Fruit fly (Drosophila melanogaster) whole organism, pupa: ENCODE data around the gene pod1.

Experiments used
- CG10348 ChIP-seq: fragments of 200-800 bp; sonication (Bioruptor generic); IDR thresholded peaks from 2 replicates; pipeline ENCODE4 v1.3.6; 2022; ENCODE audit warnings: missing biosample characterization, missing genetic modification characterization
- CG12605 ChIP-seq: fragments of 200-800 bp; sonication (Bioruptor generic); IDR thresholded peaks from 2 replicates; pipeline ENCODE4 v1.3.6; 2022; ENCODE audit warnings: missing biosample characterization, missing genetic modification characterization
- CG13204 ChIP-seq: fragments of 200-800 bp; sonication (Bioruptor generic); optimal IDR thresholded peaks from 2 replicates; lab custom pipeline; 2018; ENCODE audit warnings: missing biosample characterization, mild to moderate bottlenecking, missing genetic modification characterization, moderate library complexity
- CG14655 ChIP-seq: fragments of 200-800 bp; sonication (Bioruptor generic); optimal IDR thresholded peaks from 3 replicates; lab custom pipeline; 2017; ENCODE audit warnings: mild to moderate bottlenecking, missing biosample characterization, missing genetic modification reagents, missing genetic modification characterization
- CG15710 ChIP-seq: fragments of 200-800 bp; sonication (Bioruptor generic); optimal IDR thresholded peaks from 2 replicates; lab custom pipeline; 2018; ENCODE audit warnings: missing biosample characterization, mild to moderate bottlenecking, missing genetic modification characterization, moderate library complexity
- CG17806 ChIP-seq: fragments of 200-800 bp; sonication (Bioruptor generic); optimal IDR thresholded peaks from 2 replicates; lab custom pipeline; 2018; ENCODE audit warnings: missing biosample characterization, mild to moderate bottlenecking, missing genetic modification characterization, moderate library complexity
- CG32121 ChIP-seq: fragments of 200-800 bp; sonication (Bioruptor generic); IDR thresholded peaks from 2 replicates; pipeline ENCODE4 v1.3.6; 2022; ENCODE audit warnings: missing biosample characterization, missing genetic modification characterization
- CG34367 ChIP-seq: fragments of 200-800 bp; sonication (Bioruptor generic); optimal IDR thresholded peaks from 2 replicates; lab custom pipeline; 2018; ENCODE audit warnings: missing biosample characterization, mild to moderate bottlenecking, missing genetic modification characterization
- CG4496 ChIP-seq: fragments of 200-800 bp; sonication (Bioruptor generic); IDR thresholded peaks from 3 replicates; pipeline ENCODE4 v1.3.6; 2022; ENCODE audit warnings: missing biosample characterization, missing genetic modification characterization
- CG8159 ChIP-seq: fragments of 200-800 bp; sonication (Bioruptor generic); optimal IDR thresholded peaks from 3 replicates; lab custom pipeline; 2018; ENCODE audit warnings: missing biosample characterization, mild to moderate bottlenecking, missing genetic modification characterization, moderate library complexity
- CG8301 ChIP-seq: fragments of 200-800 bp; sonication (Bioruptor generic); optimal IDR thresholded peaks from 2 replicates; lab custom pipeline; 2018; ENCODE audit warnings: missing biosample characterization, mild to moderate bottlenecking, missing genetic modification characterization
- CG9948 ChIP-seq: fragments of 200-800 bp; sonication (Bioruptor generic); optimal IDR thresholded peaks from 2 replicates; lab custom pipeline; 2018; ENCODE audit warnings: missing biosample characterization, mild to moderate bottlenecking, missing genetic modification characterization, moderate library complexity
- D1 ChIP-seq: fragments of 200-800 bp; sonication (Bioruptor generic); optimal IDR thresholded peaks from 2 replicates; lab custom pipeline; 2018; ENCODE audit warnings: missing biosample characterization, mild to moderate bottlenecking, missing genetic modification characterization, moderate library complexity
- EcR ChIP-seq: fragments of 200-800 bp; sonication (Bioruptor generic); optimal IDR thresholded peaks from 3 replicates; lab custom pipeline; 2019; ENCODE audit warnings: missing biosample characterization, missing genetic modification characterization, mild to moderate bottlenecking, moderate library complexity, missing genetic modification reagents
- Ets98B ChIP-seq: fragments of 200-800 bp; sonication (Bioruptor generic); IDR thresholded peaks from 2 replicates; pipeline ENCODE4 v1.3.6; 2022; ENCODE audit warnings: missing biosample characterization, missing genetic modification characterization
- Pif1A ChIP-seq: fragments of 200-800 bp; sonication (Bioruptor generic); optimal IDR thresholded peaks from 3 replicates; lab custom pipeline; 2016; ENCODE audit warnings: missing biosample characterization, missing genetic modification characterization
- Pif1B ChIP-seq: fragments of 200-800 bp; sonication (Bioruptor generic); optimal IDR thresholded peaks from 3 replicates; lab custom pipeline; 2016; ENCODE audit warnings: missing biosample characterization, missing genetic modification characterization
- Snoo ChIP-seq: fragments of 200-800 bp; sonication (Bioruptor generic); optimal IDR thresholded peaks from 3 replicates; lab custom pipeline; 2017; ENCODE audit warnings: missing biosample characterization, mild to moderate bottlenecking, missing genetic modification characterization, inconsistent platforms
- fd96Ca ChIP-seq: fragments of 200-800 bp; sonication (Bioruptor generic); IDR thresholded peaks from 3 replicates; pipeline ENCODE4 v1.3.6; 2022; ENCODE audit warnings: missing biosample characterization, missing genetic modification characterization
- gl ChIP-seq: fragments of 200-800 bp; sonication (Bioruptor generic); optimal IDR thresholded peaks from 2 replicates; lab custom pipeline; 2018; ENCODE audit warnings: missing biosample characterization, mild to moderate bottlenecking, missing genetic modification characterization
- rn ChIP-seq: fragments of 200-800 bp; sonication (Bioruptor generic); IDR thresholded peaks from 2 replicates; pipeline ENCODE4 v1.3.6; 2022; ENCODE audit warnings: missing biosample characterization, missing genetic modification characterization

The pod1 gene

dm6 chrX:6790944-6791343, 12.5 kb upstream of the pod1 start:
- TF ChIP-seq CG8301 (tag; lab: Kevin White, UChicago) (no peak), Pif1B (GFP tag; lab: Kevin White, UChicago) (no peak), CG8159 (no peak), CG4496 (GFP tag; lab: Robert Waterston, UW) (no peak), CG13204 (GFP tag; lab: Kevin White, UChicago) (no peak), rn (GFP tag; lab: Robert Waterston, UW) (no peak), Pif1A (GFP tag; lab: Kevin White, UChicago) (no peak), Ets98B (GFP tag; lab: Robert Waterston, UW) (no peak), CG34367 (tag; lab: Kevin White, UChicago) (no peak), CG17806 (tag; lab: Kevin White, UChicago) (no peak), CG12605 (no peak), CG15710 (tag; lab: Kevin White, UChicago) (no peak), CG32121 (GFP tag; lab: Robert Waterston, UW) (no peak), CG14655 (GFP tag; lab: Kevin White, UChicago) (no peak), CG9948 (tag; lab: Kevin White, UChicago) (no peak), EcR (no peak), gl (tag; lab: Kevin White, UChicago) (no peak), Snoo (no peak), CG10348 (GFP tag; lab: Robert Waterston, UW) (no peak)

- TF ChIP-seq gl (tag; lab: Kevin White, UChicago) (no peak), Pif1A (GFP tag; lab: Kevin White, UChicago) (no peak), CG32121 (GFP tag; lab: Robert Waterston, UW) (peak; percentile 85), CG12605 (peak; percentile 76), EcR (no peak), CG13204 (GFP tag; lab: Kevin White, UChicago) (no peak), D1 (tag; lab: Kevin White, UChicago) (no peak), rn (GFP tag; lab: Robert Waterston, UW) (peak; percentile 76; the same call in 1 of the 2 replicates), CG10348 (GFP tag; lab: Robert Waterston, UW) (no peak), CG14655 (GFP tag; lab: Kevin White, UChicago) (no peak), Pif1B (GFP tag; lab: Kevin White, UChicago) (no peak), CG17806 (tag; lab: Kevin White, UChicago) (peak; percentile 45), Ets98B (GFP tag; lab: Robert Waterston, UW) (peak; percentile 94), CG4496 (GFP tag; lab: Robert Waterston, UW) (peak; percentile 93), CG8301 (tag; lab: Kevin White, UChicago) (peak; percentile 80), CG15710 (tag; lab: Kevin White, UChicago) (peak; percentile 29), CG34367 (tag; lab: Kevin White, UChicago) (peak; percentile 14), fd96Ca (GFP tag; lab: Robert Waterston, UW) (peak; percentile 93), CG8159 (peak; percentile 37), Snoo (peak; percentile 56), CG9948 (tag; lab: Kevin White, UChicago) (peak; percentile 18)
Observed at dm6 chrX:6791531-6791930, 12.0 kb upstream of the pod1 start.

dm6 chrX:6792891-6793290, 10.6 kb upstream of the pod1 start:
- peak; percentile 23; the same call in 1 of the 2 replicates for TF ChIP-seq CG12605
- TF ChIP-seq Ets98B (GFP tag; lab: Robert Waterston, UW) = peak; percentile 41
- peak; percentile 55; the same call in 1 of the 2 replicates for TF ChIP-seq rn (GFP tag; lab: Robert Waterston, UW)
- TF ChIP-seq CG17806 (tag; lab: Kevin White, UChicago) = no peak
- no peak for TF ChIP-seq CG13204 (GFP tag; lab: Kevin White, UChicago)
- TF ChIP-seq CG32121 (GFP tag; lab: Robert Waterston, UW) = peak; percentile 11; the same call in 1 of the 2 replicates
- no peak for TF ChIP-seq CG10348 (GFP tag; lab: Robert Waterston, UW)
- peak; percentile 68 for TF ChIP-seq CG4496 (GFP tag; lab: Robert Waterston, UW)
- TF ChIP-seq fd96Ca (GFP tag; lab: Robert Waterston, UW) = peak; percentile 31; the same call in 2 of the 3 replicates
- TF ChIP-seq, all 21 proteins: peak for 6

- peak; percentile 44 for TF ChIP-seq CG15710 (tag; lab: Kevin White, UChicago)
- peak; percentile 52 for TF ChIP-seq CG8159
- TF ChIP-seq Pif1A (GFP tag; lab: Kevin White, UChicago) = peak; percentile 85
- TF ChIP-seq CG10348 (GFP tag; lab: Robert Waterston, UW) = peak; percentile 82
- TF ChIP-seq CG34367 (tag; lab: Kevin White, UChicago) = peak; percentile 51
- TF ChIP-seq CG32121 (GFP tag; lab: Robert Waterston, UW) = peak; percentile 94
- TF ChIP-seq CG12605 = peak; percentile 89
- no peak for TF ChIP-seq gl (tag; lab: Kevin White, UChicago)
- TF ChIP-seq Snoo = peak; percentile 43
- no peak for TF ChIP-seq CG13204 (GFP tag; lab: Kevin White, UChicago)
- TF ChIP-seq rn (GFP tag; lab: Robert Waterston, UW) = peak; percentile 79
- TF ChIP-seq CG9948 (tag; lab: Kevin White, UChicago) = peak; percentile 55
- no peak for TF ChIP-seq D1 (tag; lab: Kevin White, UChicago)
- peak; percentile 93 for TF ChIP-seq fd96Ca (GFP tag; lab: Robert Waterston, UW)
- peak; percentile 62 for TF ChIP-seq CG17806 (tag; lab: Kevin White, UChicago)
- TF ChIP-seq Ets98B (GFP tag; lab: Robert Waterston, UW) = peak; percentile 93
- peak; percentile 81 for TF ChIP-seq Pif1B (GFP tag; lab: Kevin White, UChicago)
- peak; percentile 86 for TF ChIP-seq CG14655 (GFP tag; lab: Kevin White, UChicago)
- peak; percentile 96 for TF ChIP-seq CG4496 (GFP tag; lab: Robert Waterston, UW)
- TF ChIP-seq EcR = no peak
- TF ChIP-seq CG8301 (tag; lab: Kevin White, UChicago) = peak; percentile 84
Observed at dm6 chrX:6793390-6793789, 10.1 kb upstream of the pod1 start.

dm6 chrX:6794190-6794589, 9.3 kb upstream of the pod1 start:
- peak; percentile 74 for TF ChIP-seq rn (GFP tag; lab: Robert Waterston, UW)
- peak; percentile 60 for TF ChIP-seq CG17806 (tag; lab: Kevin White, UChicago)
- TF ChIP-seq CG14655 (GFP tag; lab: Kevin White, UChicago) = peak; percentile 70
- TF ChIP-seq CG4496 (GFP tag; lab: Robert Waterston, UW) = peak; percentile 94
- peak; percentile 87 for TF ChIP-seq fd96Ca (GFP tag; lab: Robert Waterston, UW)
- peak; percentile 52 for TF ChIP-seq Snoo
- no peak for TF ChIP-seq D1 (tag; lab: Kevin White, UChicago)
- peak; percentile 91 for TF ChIP-seq Ets98B (GFP tag; lab: Robert Waterston, UW)
- TF ChIP-seq CG10348 (GFP tag; lab: Robert Waterston, UW) = peak; percentile 57
- TF ChIP-seq CG9948 (tag; lab: Kevin White, UChicago) = peak; percentile 53
- TF ChIP-seq CG15710 (tag; lab: Kevin White, UChicago) = peak; percentile 58
- TF ChIP-seq Pif1A (GFP tag; lab: Kevin White, UChicago) = peak; percentile 70
- TF ChIP-seq CG8159 = peak; percentile 58
- TF ChIP-seq CG32121 (GFP tag; lab: Robert Waterston, UW) = peak; percentile 86
- TF ChIP-seq EcR = no peak
- TF ChIP-seq gl (tag; lab: Kevin White, UChicago) = peak; percentile 34
- TF ChIP-seq Pif1B (GFP tag; lab: Kevin White, UChicago) = peak; percentile 64
- TF ChIP-seq CG13204 (GFP tag; lab: Kevin White, UChicago) = no peak
- peak; percentile 81 for TF ChIP-seq CG12605
- TF ChIP-seq CG34367 (tag; lab: Kevin White, UChicago) = peak; percentile 72
- peak; percentile 72 for TF ChIP-seq CG8301 (tag; lab: Kevin White, UChicago)
